Worm (Caenorhabditis elegans): ENCODE measurements around the gene lgc-17.

The lgc-17 gene

DNA sequence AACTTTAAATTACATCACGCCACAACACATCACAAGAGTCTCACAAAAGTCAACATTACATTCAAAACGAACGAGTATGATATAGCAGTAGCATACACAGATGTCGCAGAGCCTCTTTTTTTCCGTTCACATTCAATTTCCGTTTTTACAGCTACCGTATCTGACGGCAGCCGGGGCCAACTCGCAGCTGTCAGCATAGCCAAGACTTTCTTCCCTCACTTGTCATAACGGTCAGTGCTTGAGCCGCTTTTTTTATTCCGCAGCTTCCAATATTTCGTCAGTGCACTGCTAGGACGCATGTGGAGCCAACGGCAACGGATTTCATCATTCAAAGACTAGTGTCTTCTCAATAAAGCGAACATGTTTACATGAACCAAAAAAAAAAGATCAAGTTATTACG, 27.4 kb upstream of the lgc-17 start:
- TF ChIP-seq cebp-1 (GFP tag; IDR thresholded peaks at IDR 0.05) = 0 out of 2 replicates have a peak, but pooled peaks have one; percentile 45
- TF ChIP-seq cebp-1 (tag; optimal IDR thresholded peaks at IDR 0.05) = no peak
- TF ChIP-seq gei-17 (GFP tag; optimal IDR thresholded peaks at IDR 0.05) = no peak

DNA sequence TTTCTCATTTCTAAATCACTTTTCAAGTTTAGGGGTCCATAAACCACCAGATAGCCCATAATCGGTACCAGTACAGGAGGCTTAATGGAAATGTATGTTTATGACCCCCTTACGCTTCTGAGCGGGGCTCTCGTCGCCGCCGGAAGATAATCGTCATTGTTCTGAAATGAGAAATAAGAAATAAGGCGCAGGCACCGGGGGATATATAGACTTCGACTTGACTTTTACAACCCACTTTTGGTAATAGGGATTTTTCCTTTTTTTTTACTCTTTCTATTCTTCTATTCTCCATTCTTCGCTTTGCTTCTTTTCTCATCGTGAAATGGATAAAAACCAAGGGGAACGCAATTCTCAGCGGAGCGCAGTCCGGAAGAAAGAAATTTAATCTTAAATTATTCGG, 26.2 kb upstream of the lgc-17 start:
- TF ChIP-seq let-526 (GFP tag; IDR thresholded peaks at IDR 0.05) = no peak
- TF ChIP-seq mxl-1 (tag; optimal IDR thresholded peaks at IDR 0.05) = no peak
- no peak for TF ChIP-seq D2030.7 (GFP tag; IDR thresholded peaks at IDR 0.05)
- no peak for TF ChIP-seq madf-6 (GFP tag; IDR thresholded peaks at IDR 0.05)
- TF ChIP-seq ztf-28 (GFP tag; IDR thresholded peaks at IDR 0.05) = no peak
- no peak for TF ChIP-seq nhr-90 (tag; optimal IDR thresholded peaks at IDR 0.05)
- TF ChIP-seq dpff-1 (tag; optimal IDR thresholded peaks at IDR 0.05) = no peak
- no peak for TF ChIP-seq lin-54 (GFP tag; optimal IDR thresholded peaks at IDR 0.05)
- TF ChIP-seq aptf-3 (GFP tag; IDR thresholded peaks at IDR 0.05) = no peak
- TF ChIP-seq tbp1 (GFP tag; optimal IDR thresholded peaks at IDR 0.05) = no peak
- TF ChIP-seq B0261.1 (tag; optimal IDR thresholded peaks at IDR 0.05) = no peak

DNA sequence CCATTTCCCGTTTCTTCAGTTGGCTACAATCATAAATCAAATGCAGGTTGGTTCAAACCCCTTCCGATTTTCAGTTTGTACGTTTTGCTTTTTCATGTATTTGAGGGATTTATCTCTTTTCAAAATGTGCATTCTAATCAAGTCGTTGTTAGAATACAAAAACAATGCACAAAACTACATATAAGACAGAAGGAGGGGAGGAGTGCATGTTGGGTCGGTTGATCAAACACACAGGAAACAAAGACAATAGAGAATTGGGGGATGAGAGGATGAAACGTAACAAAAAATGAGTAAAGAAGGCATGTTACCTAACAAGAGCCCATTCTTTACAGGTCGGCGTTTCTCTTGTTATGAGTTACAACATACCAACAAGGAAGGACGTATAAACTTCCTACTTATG, 23.4 kb upstream of the lgc-17 start:
- TF ChIP-seq F39B2.1 (GFP tag; IDR thresholded peaks at IDR 0.05) (no peak), tbx-9 (tag; optimal IDR thresholded peaks at IDR 0.05; ENCODE audit: borderline replicate concordance) (no peak), athp-1 (tag; optimal IDR thresholded peaks at IDR 0.05) (no peak), B0019.2 (GFP tag; conservative IDR thresholded peaks at IDR 0.05) (no peak), madf-3 (GFP tag; IDR thresholded peaks at IDR 0.05) (no peak), atf-7 (tag; optimal IDR thresholded peaks at IDR 0.05) (no peak), ztf-25 (GFP tag; IDR thresholded peaks at IDR 0.05) (no peak), ceh-27 (GFP tag; optimal IDR thresholded peaks at IDR 0.05) (no peak), nhr-90 (tag; optimal IDR thresholded peaks at IDR 0.05) (no peak), T07F8.4 (tag; optimal IDR thresholded peaks at IDR 0.05) (no peak), rec-8 (tag; optimal IDR thresholded peaks at IDR 0.05) (no peak), ztf-22 (GFP tag; optimal IDR thresholded peaks at IDR 0.05) (no peak), die-1 (tag; optimal IDR thresholded peaks at IDR 0.05) (no peak), lin-40 (tag; optimal IDR thresholded peaks at IDR 0.05) (no peak)

DNA sequence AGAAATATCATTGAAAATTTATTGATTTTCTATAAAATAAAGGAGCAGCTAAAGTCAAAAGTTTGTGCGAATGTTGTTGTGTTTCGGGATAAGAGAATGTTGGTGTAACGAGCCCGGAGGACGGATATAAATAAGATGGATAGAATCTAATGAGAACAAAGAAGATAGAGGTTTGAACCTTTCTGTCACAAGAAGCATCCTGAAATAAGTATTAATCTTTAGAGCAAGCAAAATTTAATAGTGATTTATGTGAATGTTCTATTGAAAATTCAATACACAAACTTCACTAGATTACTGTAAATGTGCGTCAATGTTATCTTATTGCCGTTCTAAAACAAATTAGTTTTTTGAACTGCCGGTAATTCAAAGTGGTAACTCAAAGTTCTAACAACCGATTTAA, 17.7 kb upstream of the lgc-17 start, which contains the start of gene W03G11.3:
TSS of gene W03G11.3 (minus strand) at position 101 of the 400 bp plus-strand sequence.
- TF ChIP-seq lin-40 (tag; optimal IDR thresholded peaks at IDR 0.05) = no peak
- no peak for TF ChIP-seq zfh-2 (GFP tag; conservative IDR thresholded peaks at IDR 0.05)
- no peak for TF ChIP-seq unc-62 (GFP tag; optimal IDR thresholded peaks at IDR 0.05)
- no peak for TF ChIP-seq cebp-2 (GFP tag; IDR thresholded peaks at IDR 0.05)
- TF ChIP-seq efl-1 (GFP tag; optimal IDR thresholded peaks at IDR 0.05) = no peak
- TF ChIP-seq tbx-9 (tag; optimal IDR thresholded peaks at IDR 0.05; ENCODE audit: borderline replicate concordance) = no peak
- TF ChIP-seq ceh-58 (GFP tag; IDR thresholded peaks at IDR 0.05) = no peak
- no peak for TF ChIP-seq ceh-91 (GFP tag; IDR thresholded peaks at IDR 0.05)
- TF ChIP-seq athp-1 (tag; optimal IDR thresholded peaks at IDR 0.05) = no peak
- no peak for TF ChIP-seq ztf-6 (GFP tag; IDR thresholded peaks at IDR 0.05)
- TF ChIP-seq B0261.1 (tag; optimal IDR thresholded peaks at IDR 0.05) = no peak
- no peak for TF ChIP-seq ztf-3 (GFP tag; optimal IDR thresholded peaks at IDR 0.05)
- TF ChIP-seq lin-35 (GFP tag; optimal IDR thresholded peaks at IDR 0.05) = no peak
- no peak for TF ChIP-seq D2030.7 (GFP tag; IDR thresholded peaks at IDR 0.05)
- no peak for TF ChIP-seq lir-1 (GFP tag; conservative IDR thresholded peaks at IDR 0.05)
- no peak for TF ChIP-seq akir-1 (GFP tag; optimal IDR thresholded peaks at IDR 0.05)
- no peak for TF ChIP-seq F57A8.1 (GFP tag; optimal IDR thresholded peaks at IDR 0.05)
- no peak for TF ChIP-seq pbrm-1 (GFP tag; IDR thresholded peaks at IDR 0.05)
